Fruit fly (Drosophila melanogaster): Measurements from ENCODE around the gene CG33764.

dm6 chr3L:4269208-4269607 is 1.9 kb upstream of the CG33764 start:
- TF ChIP-seq psq (optimal IDR thresholded peaks at IDR 0.05) (no peak), h (optimal IDR thresholded peaks at IDR 0.05) (no peak), Sin3A (optimal IDR thresholded peaks at IDR 0.05) (no peak), Myc (optimal IDR thresholded peaks at IDR 0.05) (no peak), insv (optimal IDR thresholded peaks at IDR 0.05) (no peak), ttk (optimal IDR thresholded peaks at IDR 0.05) (no peak)

Measured in Kc167 (cell line).